Worm (Caenorhabditis elegans): ENCODE results near the gene lido-12.

ce11 chrII:3038453-3038909, 32.9 kb downstream of the lido-12 start, which contains the start of the genes B0454.26 and B0454.5:
- TF ChIP-seq ama-1 (optimal IDR thresholded peaks at IDR 0.05): no peak
- TF ChIP-seq pes-1 (GFP tag; IDR thresholded peaks at IDR 0.05): no peak
- TF ChIP-seq flt-1 (GFP tag; IDR thresholded peaks at IDR 0.05): no peak
